Worm (Caenorhabditis elegans): Measurements from ENCODE around the gene T08G2.2.

DNA sequence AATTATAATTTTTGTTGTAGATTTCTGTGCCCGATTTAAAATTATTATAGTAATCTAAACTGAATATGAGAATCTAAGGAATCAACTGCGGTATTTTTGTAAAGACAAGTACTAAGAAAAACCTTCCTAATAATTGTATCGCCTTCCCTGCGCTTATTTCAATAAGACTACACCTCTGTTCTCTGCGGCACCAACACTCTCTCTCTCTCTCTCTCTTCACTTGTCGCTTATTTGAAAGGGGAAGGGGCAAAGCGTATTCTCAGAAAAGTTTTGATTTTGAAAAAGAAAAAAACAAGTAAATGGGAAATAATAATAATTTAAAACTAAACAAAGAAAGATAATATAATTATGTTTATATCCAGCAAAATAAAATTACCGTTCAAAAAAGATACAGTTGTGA is 27.9 kb downstream of the T08G2.2 start:
- TF ChIP-seq die-1 (tag; optimal IDR thresholded peaks at IDR 0.05) (no peak), let-526 (GFP tag; IDR thresholded peaks at IDR 0.05) (0 out of 2 replicates have a peak, but pooled peaks have one; percentile 22)
